Fruit fly (Drosophila melanogaster): ENCODE results near the gene Nlp.

Gene Nlp

dm6 chr3R:29997607-29998236 is 6.9 kb upstream of the Nlp start, which contains the start of the genes CG15525 and CG11504:
CG15525 (minus strand) TSS chr3R:29997676.
CG11504 (plus strand) TSS chr3R:29997900.
- TF ChIP-seq pad (GFP tag; optimal IDR thresholded peaks at IDR 0.05) (no peak), CG7101 (tag; optimal IDR thresholded peaks at IDR 0.05) (peak; percentile 18), CG11617 (GFP tag; optimal IDR thresholded peaks at IDR 0.05) (no peak), bab1 (GFP tag; optimal IDR thresholded peaks at IDR 0.05) (peak; percentile 55), cic (GFP tag; optimal IDR thresholded peaks at IDR 0.05) (no peak), CG5204 (GFP tag; optimal IDR thresholded peaks at IDR 0.05) (no peak), CG14711 (tag; optimal IDR thresholded peaks at IDR 0.05) (peak; percentile 29), Mnt (GFP tag; optimal IDR thresholded peaks at IDR 0.05) (peak; percentile 42), toe (GFP tag; optimal IDR thresholded peaks at IDR 0.05) (no peak), CG1620 (GFP tag; optimal IDR thresholded peaks at IDR 0.05) (peak; percentile 23), CG33017 (tag; optimal IDR thresholded peaks at IDR 0.05) (no peak)

dm6 chr3R:29999495-29999894 is 5.1 kb upstream of the Nlp start, which contains the start of gene CG34298:
CG34298 (plus strand) TSS chr3R:29999795.
- TF ChIP-seq CG11617 (GFP tag; optimal IDR thresholded peaks at IDR 0.05), result no peak
- no peak for TF ChIP-seq CG7045 (GFP tag; optimal IDR thresholded peaks at IDR 0.05)
- TF ChIP-seq CG12768 (GFP tag; optimal IDR thresholded peaks at IDR 0.05), result no peak
- TF ChIP-seq CG7101 (tag; optimal IDR thresholded peaks at IDR 0.05), result no peak
- TF ChIP-seq Crg-1 (GFP tag; optimal IDR thresholded peaks at IDR 0.05), result no peak
- TF ChIP-seq kay (GFP tag; ENCODE audit: borderline replicate concordance), result no peak
- no peak for TF ChIP-seq Mnt (GFP tag; optimal IDR thresholded peaks at IDR 0.05)
- TF ChIP-seq bab1 (GFP tag; optimal IDR thresholded peaks at IDR 0.05), result no peak
- TF ChIP-seq toe (GFP tag; optimal IDR thresholded peaks at IDR 0.05), result no peak
- no peak for TF ChIP-seq CG1620 (GFP tag; optimal IDR thresholded peaks at IDR 0.05)
- TF ChIP-seq cic (GFP tag; optimal IDR thresholded peaks at IDR 0.05), result no peak
- no peak for TF ChIP-seq CG33017 (tag; optimal IDR thresholded peaks at IDR 0.05)
- TF ChIP-seq Hr96 (GFP tag; optimal IDR thresholded peaks at IDR 0.05), result no peak
- TF ChIP-seq tj (GFP tag; optimal IDR thresholded peaks at IDR 0.05), result no peak
- no peak for TF ChIP-seq cnc (optimal IDR thresholded peaks at IDR 0.05)
- no peak for TF ChIP-seq CG5204 (GFP tag; optimal IDR thresholded peaks at IDR 0.05)

- no peak for TF ChIP-seq Mnt (GFP tag; optimal IDR thresholded peaks at IDR 0.05)
- TF ChIP-seq Hr96 (GFP tag; optimal IDR thresholded peaks at IDR 0.05), result no peak
- TF ChIP-seq CG5204 (GFP tag; optimal IDR thresholded peaks at IDR 0.05), result no peak
- no peak for TF ChIP-seq bab1 (GFP tag; optimal IDR thresholded peaks at IDR 0.05)
- TF ChIP-seq CG7045 (GFP tag; optimal IDR thresholded peaks at IDR 0.05), result no peak
- TF ChIP-seq toe (GFP tag; optimal IDR thresholded peaks at IDR 0.05), result no peak
- peak; percentile 9 for TF ChIP-seq ovo (GFP tag; optimal IDR thresholded peaks at IDR 0.05)
Observed at dm6 chr3R:30000286-30000685, 4.3 kb upstream of the Nlp start, which contains the start of gene Tace. Tace (plus strand) TSS chr3R:30000530.

dm6 chr3R:30005332-30005979 is 871 bp downstream of the Nlp start:
- TF ChIP-seq cnc (optimal IDR thresholded peaks at IDR 0.05), result no peak
- TF ChIP-seq Crg-1 (GFP tag; optimal IDR thresholded peaks at IDR 0.05), result no peak
- no peak for TF ChIP-seq CG5204 (GFP tag; optimal IDR thresholded peaks at IDR 0.05)
- no peak for TF ChIP-seq ovo (GFP tag; optimal IDR thresholded peaks at IDR 0.05)
- no peak for TF ChIP-seq kay (GFP tag; ENCODE audit: borderline replicate concordance)
- no peak for TF ChIP-seq pad (GFP tag; optimal IDR thresholded peaks at IDR 0.05)
- no peak for TF ChIP-seq Mnt (GFP tag; optimal IDR thresholded peaks at IDR 0.05)
- no peak for TF ChIP-seq toe (GFP tag; optimal IDR thresholded peaks at IDR 0.05)
- no peak for TF ChIP-seq CG7045 (GFP tag; optimal IDR thresholded peaks at IDR 0.05)
- TF ChIP-seq Hr96 (GFP tag; optimal IDR thresholded peaks at IDR 0.05), result no peak
- TF ChIP-seq tj (GFP tag; optimal IDR thresholded peaks at IDR 0.05), result no peak
- no peak for TF ChIP-seq CG14711 (tag; optimal IDR thresholded peaks at IDR 0.05)
- TF ChIP-seq cic (GFP tag; optimal IDR thresholded peaks at IDR 0.05), result no peak
- no peak for TF ChIP-seq CG1620 (GFP tag; optimal IDR thresholded peaks at IDR 0.05)
- no peak for TF ChIP-seq bab1 (GFP tag; optimal IDR thresholded peaks at IDR 0.05)
- no peak for TF ChIP-seq CG33017 (tag; optimal IDR thresholded peaks at IDR 0.05)
- TF ChIP-seq Clk (GFP tag; optimal IDR thresholded peaks at IDR 0.05), result no peak
- no peak for TF ChIP-seq CG12768 (GFP tag; optimal IDR thresholded peaks at IDR 0.05)

dm6 chr3R:30009173-30009572 is 4.6 kb downstream of the Nlp start, which contains the start of gene CG7912:
CG7912 (minus strand) TSS chr3R:30009189.
- TF ChIP-seq CG33017 (tag; optimal IDR thresholded peaks at IDR 0.05) (no peak), kay (GFP tag; ENCODE audit: borderline replicate concordance) (no peak)

dm6 chr3R:30012602-30013489 is 8.3 kb downstream of the Nlp start:
- no peak for TF ChIP-seq kay (GFP tag; ENCODE audit: borderline replicate concordance)
- TF ChIP-seq CG1620 (GFP tag; optimal IDR thresholded peaks at IDR 0.05), result no peak
- peak; percentile 30 for TF ChIP-seq CG11617 (GFP tag; optimal IDR thresholded peaks at IDR 0.05)
- TF ChIP-seq CG7045 (GFP tag; optimal IDR thresholded peaks at IDR 0.05), result peak; percentile 16
- TF ChIP-seq toe (GFP tag; optimal IDR thresholded peaks at IDR 0.05), result no peak
- TF ChIP-seq CG12768 (GFP tag; optimal IDR thresholded peaks at IDR 0.05), result peak; percentile 37
- TF ChIP-seq Clk (GFP tag; optimal IDR thresholded peaks at IDR 0.05), result no peak
- peak; percentile 35 for TF ChIP-seq Mnt (GFP tag; optimal IDR thresholded peaks at IDR 0.05)
- TF ChIP-seq pad (GFP tag; optimal IDR thresholded peaks at IDR 0.05), result peak; percentile 13
- peak; percentile 1 for TF ChIP-seq CG7101 (tag; optimal IDR thresholded peaks at IDR 0.05)
- no peak for TF ChIP-seq CG14711 (tag; optimal IDR thresholded peaks at IDR 0.05)
- peak; percentile 87 for TF ChIP-seq cic (GFP tag; optimal IDR thresholded peaks at IDR 0.05)
- TF ChIP-seq ovo (GFP tag; optimal IDR thresholded peaks at IDR 0.05), result peak; percentile 17
- TF ChIP-seq CG33017 (tag; optimal IDR thresholded peaks at IDR 0.05), result no peak
- TF ChIP-seq Hr96 (GFP tag; optimal IDR thresholded peaks at IDR 0.05), result no peak
- no peak for TF ChIP-seq cnc (optimal IDR thresholded peaks at IDR 0.05)
- peak; percentile 22 for TF ChIP-seq tj (GFP tag; optimal IDR thresholded peaks at IDR 0.05)
- TF ChIP-seq bab1 (GFP tag; optimal IDR thresholded peaks at IDR 0.05), result no peak
- TF ChIP-seq CG5204 (GFP tag; optimal IDR thresholded peaks at IDR 0.05), result no peak
- TF ChIP-seq Crg-1 (GFP tag; optimal IDR thresholded peaks at IDR 0.05), result peak; percentile 8
